Fruit fly (Drosophila melanogaster) whole organism, larva: ENCODE measurements around the gene Nazo.
A peak's percentile ranks its signal among the peaks of the same experiment; 100 is the strongest.

Source experiments
- noc ChIP-seq: fragments of 200-800 bp; sonication (Bioruptor generic); optimal IDR thresholded peaks from 3 replicates; lab custom pipeline; 2019; ENCODE audit warnings: missing biosample characterization, mild to moderate bottlenecking, missing genetic modification characterization, moderate library complexity

Gene Nazo

dm6 chr3R:8310678-8311077 is 23.0 kb downstream of the Nazo start, which contains the start of gene CG11693:
Gene CG11693, minus strand, starts transcription at chr3R:8310778.
- TF ChIP-seq noc (tag; lab: Kevin White, UChicago): no peak

dm6 chr3R:8312037-8312436 is 24.4 kb downstream of the Nazo start, which contains the start of the genes CG11694 and CG11698:
Gene CG11694, minus strand, starts transcription at chr3R:8312137.
Gene CG11698, plus strand, starts transcription at chr3R:8312188.
- no peak for TF ChIP-seq noc (tag; lab: Kevin White, UChicago)

dm6 chr3R:8313038-8313437 is 25.4 kb downstream of the Nazo start, which contains the start of gene CG7483:
Gene CG7483, plus strand, starts transcription at chr3R:8313208.
- no peak for TF ChIP-seq noc (tag; lab: Kevin White, UChicago)

- TF ChIP-seq noc (tag; lab: Kevin White, UChicago): no peak
These were observed 28.8 kb downstream of the Nazo start, which contains the start of gene Coq2 for dm6 chr3R:8316344-8317105. Gene Coq2, minus strand, starts transcription at chr3R:8316543.

- TF ChIP-seq noc (tag; lab: Kevin White, UChicago): peak; percentile 44
These were observed 29.5 kb downstream of the Nazo start, which contains the start of gene Ctr1B for dm6 chr3R:8317215-8317614. Gene Ctr1B, plus strand, starts transcription at chr3R:8317612.

- no peak for TF ChIP-seq noc (tag; lab: Kevin White, UChicago)
These were observed 30.1 kb downstream of the Nazo start for dm6 chr3R:8317709-8318335.

dm6 chr3R:8321447-8321846 is 33.8 kb downstream of the Nazo start, which contains the start of gene Or85a:
Gene Or85a, plus strand, starts transcription at chr3R:8321747.
- TF ChIP-seq noc (tag; lab: Kevin White, UChicago): no peak

- TF ChIP-seq noc (tag; lab: Kevin White, UChicago): no peak
These were observed 36.3 kb downstream of the Nazo start, which contains the start of gene CG7443 for dm6 chr3R:8324016-8324415. Gene CG7443, plus strand, starts transcription at chr3R:8324316.

- TF ChIP-seq noc (tag; lab: Kevin White, UChicago): no peak
These were observed 39.2 kb downstream of the Nazo start for dm6 chr3R:8326884-8327283.

- TF ChIP-seq noc (tag; lab: Kevin White, UChicago): no peak
These were observed 40.5 kb downstream of the Nazo start for dm6 chr3R:8327967-8328789.

dm6 chr3R:8329628-8330027 is 42.0 kb downstream of the Nazo start:
- TF ChIP-seq noc (tag; lab: Kevin White, UChicago): no peak

- no peak for TF ChIP-seq noc (tag; lab: Kevin White, UChicago)
These were observed 46.2 kb downstream of the Nazo start, which contains the start of gene Poxm for dm6 chr3R:8333768-8334470. Gene Poxm, minus strand, starts transcription at chr3R:8333792.

- no peak for TF ChIP-seq noc (tag; lab: Kevin White, UChicago)
These were observed 46.8 kb downstream of the Nazo start for dm6 chr3R:8334471-8334783.

- no peak for TF ChIP-seq noc (tag; lab: Kevin White, UChicago)
These were observed 47.3 kb downstream of the Nazo start for dm6 chr3R:8334982-8335381.

dm6 chr3R:8336012-8336567 is 48.4 kb downstream of the Nazo start:
- TF ChIP-seq noc (tag; lab: Kevin White, UChicago): no peak
